Fruit fly (Drosophila melanogaster) whole organism, prepupa: ENCODE data around the gene Pgant6.

ENCODE experiments used
- Blimp-1 ChIP-seq: fragments of 200-800 bp; sonication (Bioruptor generic); optimal IDR thresholded peaks from 3 replicates; lab custom pipeline; 2017; ENCODE audit warnings: missing biosample characterization, missing genetic modification characterization, mild to moderate bottlenecking, moderate library complexity, missing genetic modification reagents
- CG10631 ChIP-seq: fragments of 200-800 bp; sonication (Bioruptor generic); optimal IDR thresholded peaks from 2 replicates; lab custom pipeline; 2016; ENCODE audit warnings: missing biosample characterization, missing genetic modification characterization
- CG10669 ChIP-seq: fragments of 200-800 bp; sonication (Bioruptor generic); optimal IDR thresholded peaks from 3 replicates; lab custom pipeline; 2018; ENCODE audit warnings: missing biosample characterization, mild to moderate bottlenecking, missing genetic modification characterization, moderate library complexity
- CG11294 ChIP-seq: fragments of 200-800 bp; sonication (Bioruptor generic); IDR thresholded peaks from 2 replicates; pipeline ENCODE4 v1.3.6; 2022; ENCODE audit warnings: missing biosample characterization, missing genetic modification characterization
- CG11762 ChIP-seq: fragments of 200-800 bp; sonication (Bioruptor generic); optimal IDR thresholded peaks from 3 replicates; lab custom pipeline; 2016; ENCODE audit warnings: missing biosample characterization, missing genetic modification characterization; ENCODE audit not compliant: insufficient read depth
- CG11902 ChIP-seq: fragments of 200-800 bp; sonication (Bioruptor generic); optimal IDR thresholded peaks from 3 replicates; lab custom pipeline; 2016; ENCODE audit warnings: missing biosample characterization, missing genetic modification characterization
- CG15336 ChIP-seq: fragments of 200-800 bp; sonication (Bioruptor generic); IDR thresholded peaks from 2 replicates; pipeline ENCODE4 v1.3.6; 2022; ENCODE audit warnings: missing biosample characterization, missing genetic modification characterization
- CG1621 ChIP-seq: fragments of 200-800 bp; sonication (Bioruptor generic); optimal IDR thresholded peaks from 3 replicates; lab custom pipeline; 2018; ENCODE audit warnings: missing biosample characterization, mild to moderate bottlenecking, missing genetic modification characterization
- CG16779 ChIP-seq: fragments of 200-800 bp; sonication (Bioruptor generic); optimal IDR thresholded peaks from 3 replicates; lab custom pipeline; 2017; ENCODE audit warnings: missing biosample characterization, mild to moderate bottlenecking, missing genetic modification characterization
- CG3032 ChIP-seq: fragments of 200-800 bp; optimal IDR thresholded peaks from 2 replicates; lab custom pipeline; 2019; ENCODE audit warnings: missing biosample characterization, mild to moderate bottlenecking, missing genetic modification characterization, moderate library complexity
- CG31627 ChIP-seq: fragments of 200-800 bp; sonication (Bioruptor generic); optimal IDR thresholded peaks from 3 replicates; lab custom pipeline; 2016; ENCODE audit warnings: missing biosample characterization, missing genetic modification characterization
- CG32006 ChIP-seq: fragments of 200-800 bp; sonication (Bioruptor generic); optimal IDR thresholded peaks from 3 replicates; lab custom pipeline; 2017; ENCODE audit warnings: missing biosample characterization, mild to moderate bottlenecking, missing genetic modification characterization
- CG34406 ChIP-seq: fragments of 200-800 bp; sonication (Bioruptor generic); optimal IDR thresholded peaks from 3 replicates; lab custom pipeline; 2016; ENCODE audit warnings: missing biosample characterization, missing genetic modification characterization
- CG3919 ChIP-seq: fragments of 200-800 bp; sonication (Bioruptor generic); optimal IDR thresholded peaks from 3 replicates; lab custom pipeline; 2016; ENCODE audit warnings: missing biosample characterization, missing genetic modification characterization
- CG4318 ChIP-seq: fragments of 200-800 bp; sonication (Bioruptor generic); optimal IDR thresholded peaks from 3 replicates; lab custom pipeline; 2017; ENCODE audit warnings: missing biosample characterization, mild to moderate bottlenecking, missing genetic modification characterization
- CG6163 ChIP-seq: fragments of 200-800 bp; sonication (Bioruptor generic); IDR thresholded peaks from 3 replicates; pipeline ENCODE4 v1.3.6; 2022; ENCODE audit warnings: missing biosample characterization, missing genetic modification characterization
- CG6276 ChIP-seq: fragments of 200-800 bp; sonication (Bioruptor generic); optimal IDR thresholded peaks from 2 replicates; lab custom pipeline; 2017; ENCODE audit warnings: missing biosample characterization, mild to moderate bottlenecking, missing genetic modification characterization
- CG6854 ChIP-seq: fragments of 200-800 bp; sonication (Bioruptor generic); optimal IDR thresholded peaks from 2 replicates; lab custom pipeline; 2017; ENCODE audit warnings: missing biosample characterization, mild to moderate bottlenecking, missing genetic modification characterization
- CG7368 ChIP-seq: fragments of 200-800 bp; sonication (Bioruptor generic); optimal IDR thresholded peaks from 3 replicates; lab custom pipeline; 2016; ENCODE audit warnings: missing biosample characterization, missing genetic modification characterization
- CG8119 ChIP-seq: fragments of 200-800 bp; sonication (Bioruptor generic); IDR thresholded peaks from 3 replicates; pipeline ENCODE4 v1.3.6; 2022; ENCODE audit warnings: missing biosample characterization, missing genetic modification characterization
- CG8319 ChIP-seq: fragments of 200-800 bp; sonication (Bioruptor generic); optimal IDR thresholded peaks from 3 replicates; lab custom pipeline; 2016; ENCODE audit warnings: missing biosample characterization, missing genetic modification characterization
- CG8632 ChIP-seq: fragments of 200-800 bp; sonication (Bioruptor generic); optimal IDR thresholded peaks from 3 replicates; lab custom pipeline; 2016; ENCODE audit warnings: missing biosample characterization, missing genetic modification characterization
- Eip93F ChIP-seq: fragments of 200-800 bp; sonication (Bioruptor generic); optimal IDR thresholded peaks from 2 replicates; lab custom pipeline; 2016; ENCODE audit warnings: missing biosample characterization, mild to moderate bottlenecking, missing genetic modification characterization
- Ets96B ChIP-seq: fragments of 200-800 bp; optimal IDR thresholded peaks from 2 replicates; lab custom pipeline; 2019; ENCODE audit warnings: missing biosample characterization, mild to moderate bottlenecking, missing genetic modification characterization, moderate library complexity
- Gug ChIP-seq: fragments of 200-800 bp; sonication (Bioruptor generic); IDR thresholded peaks from 2 replicates; pipeline ENCODE4 v1.3.6; 2022; ENCODE audit warnings: missing biosample characterization, missing genetic modification characterization
- Hr38 ChIP-seq: sonication (Bioruptor generic); optimal IDR thresholded peaks from 2 replicates; lab custom pipeline; 2016; ENCODE audit warnings: missing biosample characterization, missing genetic modification characterization
- Lpt ChIP-seq: fragments of 200-800 bp; sonication (Bioruptor generic); optimal IDR thresholded peaks from 3 replicates; lab custom pipeline; 2016; ENCODE audit warnings: missing biosample characterization, missing genetic modification characterization
- Met ChIP-seq: fragments of 200-800 bp; sonication (Bioruptor generic); optimal IDR thresholded peaks from 3 replicates; lab custom pipeline; 2016; ENCODE audit warnings: missing biosample characterization, missing genetic modification characterization
- Sox14 ChIP-seq: fragments of 200-800 bp; sonication (Bioruptor generic); optimal IDR thresholded peaks from 3 replicates; lab custom pipeline; 2016; ENCODE audit warnings: missing biosample characterization, missing genetic modification characterization
- Sox15 ChIP-seq: fragments of 200-800 bp; sonication (Bioruptor generic); optimal IDR thresholded peaks from 3 replicates; lab custom pipeline; 2016; ENCODE audit warnings: missing biosample characterization, missing genetic modification characterization
- achi ChIP-seq: fragments of 200-800 bp; sonication (Bioruptor generic); optimal IDR thresholded peaks from 3 replicates; lab custom pipeline; 2016; ENCODE audit warnings: missing biosample characterization, missing genetic modification characterization
- acj6 ChIP-seq: fragments of 200-800 bp; sonication (Bioruptor generic); optimal IDR thresholded peaks from 3 replicates; lab custom pipeline; 2016; ENCODE audit warnings: missing biosample characterization, missing genetic modification characterization
- cyc ChIP-seq: fragments of 200-800 bp; sonication (Bioruptor generic); optimal IDR thresholded peaks from 3 replicates; lab custom pipeline; 2016; ENCODE audit warnings: missing biosample characterization, missing genetic modification characterization
- dsx ChIP-seq: fragments of 200-800 bp; optimal IDR thresholded peaks from 3 replicates; lab custom pipeline; 2019; ENCODE audit warnings: missing biosample characterization, mild to moderate bottlenecking, missing genetic modification characterization, moderate library complexity; ENCODE audit not compliant: poor library complexity, severe bottlenecking
- eg ChIP-seq: fragments of 200-800 bp; sonication (Bioruptor generic); IDR thresholded peaks from 3 replicates; pipeline ENCODE4 v1.3.6; 2022; ENCODE audit warnings: missing biosample characterization, missing genetic modification characterization
- esn ChIP-seq: fragments of 200-800 bp; sonication (Bioruptor generic); optimal IDR thresholded peaks from 2 replicates; lab custom pipeline; 2016; ENCODE audit warnings: missing biosample characterization, mild to moderate bottlenecking, missing genetic modification characterization, moderate library complexity
- fd59A ChIP-seq: fragments of 200-800 bp; sonication (Bioruptor generic); optimal IDR thresholded peaks from 2 replicates; lab custom pipeline; 2017; ENCODE audit warnings: missing biosample characterization, mild to moderate bottlenecking, missing genetic modification characterization, missing genetic modification reagents
- fd85E ChIP-seq: fragments of 200-800 bp; sonication (Bioruptor generic); optimal IDR thresholded peaks from 3 replicates; lab custom pipeline; 2016; ENCODE audit warnings: missing biosample characterization, missing genetic modification characterization
- fkh ChIP-seq: fragments of 200-800 bp; sonication (Bioruptor generic); optimal IDR thresholded peaks from 3 replicates; lab custom pipeline; 2017; ENCODE audit warnings: missing biosample characterization, mild to moderate bottlenecking, missing genetic modification characterization, moderate library complexity
- lz ChIP-seq: fragments of 200-800 bp; sonication (Bioruptor generic); optimal IDR thresholded peaks from 3 replicates; lab custom pipeline; 2016; ENCODE audit warnings: missing biosample characterization, missing genetic modification characterization
- net ChIP-seq: fragments of 200-800 bp; sonication (Bioruptor generic); optimal IDR thresholded peaks from 3 replicates; lab custom pipeline; 2016; ENCODE audit warnings: missing biosample characterization, missing genetic modification characterization
- pdm3 ChIP-seq: fragments of 200-800 bp; sonication (Bioruptor generic); optimal IDR thresholded peaks from 3 replicates; lab custom pipeline; 2016; ENCODE audit warnings: missing biosample characterization, missing genetic modification characterization
- salr ChIP-seq, 2 experiments: fragments of 200-800 bp; sonication (Bioruptor generic); optimal IDR thresholded peaks; 3 replicates each; lab custom pipeline; 2016 to 2018; ENCODE audit warnings: missing biosample characterization in 2 of 2, missing genetic modification characterization in 2 of 2, mild to moderate bottlenecking in 1 of 2
- ss ChIP-seq, 2 experiments: fragments of 200-800 bp; sonication (Bioruptor generic); optimal IDR thresholded peaks; 2 replicates in 1 of 2; 3 replicates in 1 of 2; lab custom pipeline; 2017 to 2018; ENCODE audit warnings: mild to moderate bottlenecking in 2 of 2, missing biosample characterization in 2 of 2, missing genetic modification characterization in 2 of 2, moderate library complexity in 1 of 2
- svp ChIP-seq: fragments of 200-800 bp; sonication (Bioruptor generic); peaks from one replicate; lab custom pipeline; 2016; ENCODE audit warnings: missing biosample characterization, missing genetic modification characterization
- topi ChIP-seq: fragments of 200-800 bp; sonication (Bioruptor generic); optimal IDR thresholded peaks from 3 replicates; lab custom pipeline; 2016; ENCODE audit warnings: missing biosample characterization, missing genetic modification characterization
- vri ChIP-seq: fragments of 200-800 bp; sonication (Bioruptor generic); optimal IDR thresholded peaks from 3 replicates; lab custom pipeline; 2016; ENCODE audit warnings: missing biosample characterization, mild to moderate bottlenecking, missing genetic modification characterization

Pgant6 gene

dm6 chr3L:2766269-2767088, 15.6 kb upstream of the Pgant6 start, which contains the start of the genes Mrtf and Non2 (continued):
- TF ChIP-seq CG1621 (tag; lab: Kevin White, UChicago) = peak; percentile 33
- TF ChIP-seq fd59A (GFP tag; lab: Kevin White, UChicago) = peak; percentile 19
- no peak for TF ChIP-seq Blimp-1 (GFP tag; lab: Kevin White, UChicago)
- no peak for TF ChIP-seq Lpt (GFP tag; lab: Kevin White, UChicago)
- peak; percentile 10 for TF ChIP-seq CG7368 (GFP tag; lab: Kevin White, UChicago)
- peak; percentile 74 for TF ChIP-seq pdm3 (GFP tag; lab: Kevin White, UChicago)
- no peak for TF ChIP-seq CG16779 (tag; lab: Kevin White, UChicago)
- TF ChIP-seq CG8319 (GFP tag; lab: Kevin White, UChicago) = peak; percentile 20
- peak; percentile 42 for TF ChIP-seq CG34406 (GFP tag; lab: Kevin White, UChicago)
- TF ChIP-seq CG11294 (GFP tag; lab: Robert Waterston, UW) = no peak; the same call in 1 of the 2 replicates
- peak; percentile 15 for TF ChIP-seq CG11762
- peak; percentile 56 for TF ChIP-seq eg (GFP tag; lab: Robert Waterston, UW)
- peak; percentile 65 for TF ChIP-seq CG3919 (GFP tag; lab: Kevin White, UChicago)
- peak; percentile 57; the same call in 1 of the 3 replicates for TF ChIP-seq CG6163 (GFP tag; lab: Robert Waterston, UW)
- 0 out of 2 replicates have a peak, but pooled peaks have one; percentile 28 for TF ChIP-seq Gug (GFP tag; lab: Robert Waterston, UW)
- peak; percentile 65 for TF ChIP-seq Met (GFP tag; lab: Kevin White, UChicago)

- TF ChIP-seq Sox14 (GFP tag; lab: Kevin White, UChicago) (peak; percentile 71), CG15336 (GFP tag; lab: Robert Waterston, UW) (peak; percentile 19; the same call in 1 of the 2 replicates), esn (GFP tag; lab: Kevin White, UChicago) (no peak), Sox15 (GFP tag; lab: Kevin White, UChicago) (no peak), eg (GFP tag; lab: Robert Waterston, UW) (no peak), CG8632 (no peak), CG32006 (no peak), CG31627 (GFP tag; lab: Kevin White, UChicago) (no peak), achi (GFP tag; lab: Kevin White, UChicago) (no peak), CG6276 (no peak), cyc (GFP tag; lab: Kevin White, UChicago) (no peak), CG11902 (no peak), CG1621 (tag; lab: Kevin White, UChicago) (peak; percentile 36), fd85E (no peak), dsx (GFP tag; lab: Kevin White, UChicago) (peak; percentile 21), Ets96B (tag; lab: Kevin White, UChicago) (no peak), ss (GFP tag; optimal IDR thresholded peaks at IDR 0.05; lab: Kevin White, UChicago) (peak; percentile 12 to 55), Eip93F (GFP tag; lab: Kevin White, UChicago) (no peak), Met (GFP tag; lab: Kevin White, UChicago) (no peak), CG4318 (GFP tag; lab: Kevin White, UChicago) (no peak), acj6 (no peak), CG16779 (tag; lab: Kevin White, UChicago) (no peak), Hr38 (GFP tag; lab: Kevin White, UChicago) (no peak), vri (GFP tag; lab: Kevin White, UChicago) (no peak), topi (no peak), CG3919 (GFP tag; lab: Kevin White, UChicago) (peak; percentile 25), CG10631 (GFP tag; lab: Kevin White, UChicago) (no peak), CG6854 (GFP tag; lab: Kevin White, UChicago) (peak; percentile 32), CG8119 (no peak), svp (GFP tag; lab: Kevin White, UChicago) (peak; percentile 94), Blimp-1 (GFP tag; lab: Kevin White, UChicago) (no peak), net (GFP tag; lab: Kevin White, UChicago) (no peak), CG3032 (no peak), lz (GFP tag; lab: Kevin White, UChicago) (no peak), salr (GFP tag; optimal IDR thresholded peaks at IDR 0.05; lab: Kevin White, UChicago) (no peak), CG10669 (GFP tag; lab: Kevin White, UChicago) (no peak), CG7368 (GFP tag; lab: Kevin White, UChicago) (no peak), fkh (GFP tag; lab: Kevin White, UChicago) (no peak)
Observed at dm6 chr3L:2772045-2772444, 10.0 kb upstream of the Pgant6 start, which contains the start of gene AhcyL1. TSS of gene AhcyL1 (minus strand) at chr3L:2772325.
